Worm (Caenorhabditis elegans) whole organism, early embryonic: Measurements from ENCODE around the gene lsm-4.

Source experiments
- B0310.2 ChIP-seq: sonication (generic microtip); optimal IDR thresholded peaks from 2 replicates; lab custom pipeline; 2016; ENCODE audit warnings: mild to moderate bottlenecking, missing genetic modification characterization, missing compliant biosample characterization
- ceh-13 ChIP-seq: fragments of 200-800 bp; sonication (Bioruptor generic); optimal IDR thresholded peaks from 2 replicates; lab custom pipeline; 2018; ENCODE audit warnings: mild to moderate bottlenecking, missing genetic modification characterization, missing compliant biosample characterization
- ets-7 ChIP-seq: sonication (generic microtip); optimal IDR thresholded peaks from 2 replicates; lab custom pipeline; 2016; ENCODE audit warnings: missing genotype, missing genetic modification characterization, missing compliant biosample characterization
- flt-1 ChIP-seq: fragments of 200-800 bp; sonication (Bioruptor generic); IDR thresholded peaks from 2 replicates; pipeline ENCODE4 v1.3.6; 2022; ENCODE audit warnings: missing genetic modification characterization, missing compliant biosample characterization
- hmbx-1 ChIP-seq: sonication (generic microtip); optimal IDR thresholded peaks from 2 replicates; lab custom pipeline; 2016; ENCODE audit warnings: mild to moderate bottlenecking, missing genetic modification characterization, missing compliant biosample characterization
- hnd-1 ChIP-seq: sonication (generic microtip); optimal IDR thresholded peaks from 2 replicates; lab custom pipeline; 2016; ENCODE audit warnings: missing genetic modification characterization, missing compliant biosample characterization
- scrt-1 ChIP-seq: fragments of 200-800 bp; sonication (Bioruptor generic); IDR thresholded peaks from 2 replicates; pipeline ENCODE4 v1.3.6; 2022; ENCODE audit warnings: missing genetic modification characterization, missing compliant biosample characterization
- tra-4 ChIP-seq: sonication (generic microtip); optimal IDR thresholded peaks from 2 replicates; lab custom pipeline; 2017; ENCODE audit warnings: missing genetic modification characterization, missing compliant biosample characterization

- no peak for TF ChIP-seq flt-1
- no peak for TF ChIP-seq hmbx-1 (tag; lab: Kevin White, UChicago)
- TF ChIP-seq B0310.2, result no peak
- no peak for TF ChIP-seq tra-4 (tag; lab: Kevin White, UChicago)
- TF ChIP-seq scrt-1 (GFP tag; lab: Robert Waterston, UW), result no peak
- TF ChIP-seq hnd-1 (tag; lab: Kevin White, UChicago), result no peak
- no peak for TF ChIP-seq ets-7 (tag; lab: Kevin White, UChicago)
- no peak for TF ChIP-seq ceh-13 (GFP tag; lab: Kevin White, UChicago)
Observed at ce11 chrII:7301670-7302151, 48.7 kb upstream of the lsm-4 start, which contains the start of gene cul-4.
